Fruit fly (Drosophila melanogaster) whole organism, embryonic: Measurements from ENCODE around the gene Gem4b.

Source experiments
- Atf-2 ChIP-seq: fragments of 200-800 bp; sonication (Bioruptor generic); optimal IDR thresholded peaks from 2 replicates; lab custom pipeline; 2016; ENCODE audit warnings: missing biosample characterization, missing genetic modification characterization
- Atf3 ChIP-seq: fragments of 200-800 bp; sonication (Bioruptor generic); optimal IDR thresholded peaks from 3 replicates; lab custom pipeline; 2016; ENCODE audit warnings: missing biosample characterization, missing genetic modification characterization
- B-H1 ChIP-seq: fragments of 200-800 bp; sonication (Bioruptor generic); IDR thresholded peaks from 3 replicates; pipeline ENCODE4 v1.3.6; 2022; ENCODE audit warnings: missing biosample characterization, missing genetic modification characterization
- Bdp1 ChIP-seq: fragments of 200-800 bp; sonication (Bioruptor generic); optimal IDR thresholded peaks from 3 replicates; lab custom pipeline; 2016; ENCODE audit warnings: missing biosample characterization, missing genetic modification characterization
- Bteb2 ChIP-seq: fragments of 200-800 bp; sonication (Bioruptor generic); optimal IDR thresholded peaks from 2 replicates; lab custom pipeline; 2016; ENCODE audit warnings: missing biosample characterization, missing genetic modification characterization
- CG10147 ChIP-seq: fragments of 200-800 bp; sonication (Bioruptor generic); optimal IDR thresholded peaks from 2 replicates; lab custom pipeline; 2019; ENCODE audit warnings: missing biosample characterization, mild to moderate bottlenecking, missing genetic modification characterization, moderate library complexity
- CG10274 ChIP-seq: fragments of 200-800 bp; sonication (Bioruptor generic); optimal IDR thresholded peaks from 3 replicates; lab custom pipeline; 2017; ENCODE audit warnings: missing biosample characterization, mild to moderate bottlenecking, missing genetic modification characterization
- CG11085 ChIP-seq: fragments of 200-800 bp; sonication (Bioruptor generic); IDR thresholded peaks from 2 replicates; pipeline ENCODE4 v1.3.6; 2022; ENCODE audit warnings: missing biosample characterization, missing genetic modification characterization
- CG12155 ChIP-seq: fragments of 200-800 bp; sonication (Bioruptor generic); optimal IDR thresholded peaks from 3 replicates; lab custom pipeline; 2016; ENCODE audit warnings: missing biosample characterization, missing genetic modification characterization
- CG1602 ChIP-seq: fragments of 200-800 bp; sonication (Bioruptor generic); optimal IDR thresholded peaks from 3 replicates; lab custom pipeline; 2016; ENCODE audit warnings: missing biosample characterization, missing genetic modification characterization
- CG17912 ChIP-seq: fragments of 200-800 bp; sonication (Bioruptor generic); optimal IDR thresholded peaks from 2 replicates; lab custom pipeline; 2018; ENCODE audit warnings: missing biosample characterization, mild to moderate bottlenecking, missing genetic modification characterization
- CG2678 ChIP-seq: fragments of 200-800 bp; sonication (Bioruptor generic); optimal IDR thresholded peaks from 3 replicates; lab custom pipeline; 2019; ENCODE audit warnings: missing biosample characterization, mild to moderate bottlenecking, missing genetic modification characterization, moderate library complexity
- CG30431 ChIP-seq: fragments of 200-800 bp; sonication (Bioruptor generic); optimal IDR thresholded peaks from 2 replicates; lab custom pipeline; 2017; ENCODE audit warnings: missing biosample characterization, missing genetic modification characterization
- CG34376 ChIP-seq: fragments of 200-800 bp; sonication (Bioruptor generic); optimal IDR thresholded peaks from 2 replicates; lab custom pipeline; 2018; ENCODE audit warnings: missing biosample characterization, mild to moderate bottlenecking, missing genetic modification characterization
- CG7556 ChIP-seq: fragments of 200-800 bp; sonication (Bioruptor generic); optimal IDR thresholded peaks from 2 replicates; lab custom pipeline; 2017; ENCODE audit warnings: missing biosample characterization, mild to moderate bottlenecking, missing genetic modification characterization
- CG8290 ChIP-seq, 3 experiments: fragments of 200-800 bp; sonication (Bioruptor generic); optimal IDR thresholded peaks; 2 replicates each; lab custom pipeline; 2016 to 2019; ENCODE audit warnings: missing biosample characterization in 3 of 3, missing genetic modification characterization in 3 of 3, mild to moderate bottlenecking in 2 of 3, moderate library complexity in 1 of 3
- Chrac-16 ChIP-seq: fragments of 200-800 bp; sonication (Bioruptor generic); optimal IDR thresholded peaks from 3 replicates; lab custom pipeline; 2016; ENCODE audit warnings: missing biosample characterization, missing genetic modification characterization
- D19B ChIP-seq: fragments of 200-800 bp; sonication (Bioruptor generic); optimal IDR thresholded peaks from 2 replicates; lab custom pipeline; 2017; ENCODE audit warnings: missing biosample characterization, mild to moderate bottlenecking, missing genetic modification characterization
- Dbx ChIP-seq: fragments of 200-800 bp; sonication (Bioruptor generic); IDR thresholded peaks from 3 replicates; pipeline ENCODE4 v1.3.6; 2022; ENCODE audit warnings: missing biosample characterization, missing genetic modification characterization
- E2f1 ChIP-seq: fragments of 200-800 bp; sonication (Bioruptor generic); IDR thresholded peaks from 2 replicates; pipeline ENCODE4 v1.3.6; 2022; ENCODE audit warnings: missing biosample characterization, missing genetic modification characterization
- ERR ChIP-seq: fragments of 200-800 bp; sonication (Bioruptor generic); optimal IDR thresholded peaks from 2 replicates; lab custom pipeline; 2016; ENCODE audit warnings: missing biosample characterization, missing genetic modification characterization
- Elba2 ChIP-seq: fragments of 200-800 bp; sonication (Bioruptor generic); optimal IDR thresholded peaks from 3 replicates; lab custom pipeline; 2016; ENCODE audit warnings: missing biosample characterization, missing genetic modification characterization
- Gug ChIP-seq: fragments of 200-800 bp; sonication (Bioruptor generic); IDR thresholded peaks from 4 replicates; pipeline ENCODE4 v1.3.6; 2022; ENCODE audit warnings: missing biosample characterization, missing genetic modification characterization
- H15 ChIP-seq: fragments of 200-800 bp; sonication (Bioruptor generic); IDR thresholded peaks from 3 replicates; pipeline ENCODE4 v1.3.6; 2022; ENCODE audit warnings: missing biosample characterization, missing genetic modification characterization
- HLH3B ChIP-seq: fragments of 200-800 bp; sonication (Bioruptor generic); IDR thresholded peaks from 2 replicates; pipeline ENCODE4 v1.3.6; 2022; ENCODE audit warnings: missing biosample characterization, missing genetic modification characterization
- Hand ChIP-seq: fragments of 200-800 bp; sonication (Bioruptor generic); optimal IDR thresholded peaks from 2 replicates; lab custom pipeline; 2017; ENCODE audit warnings: mild to moderate bottlenecking, missing biosample characterization, missing genetic modification reagents, missing genetic modification characterization
- HmgZ ChIP-seq: fragments of 200-800 bp; sonication (Bioruptor generic); optimal IDR thresholded peaks from 2 replicates; lab custom pipeline; 2018; ENCODE audit warnings: missing biosample characterization, mild to moderate bottlenecking, missing genetic modification characterization
- Nf-YB ChIP-seq: fragments of 200-800 bp; sonication (Bioruptor generic); optimal IDR thresholded peaks from 3 replicates; lab custom pipeline; 2019; ENCODE audit warnings: missing biosample characterization, mild to moderate bottlenecking, missing genetic modification characterization, moderate library complexity
- Oli ChIP-seq: fragments of 200-800 bp; sonication (Bioruptor generic); optimal IDR thresholded peaks from 2 replicates; lab custom pipeline; 2018; ENCODE audit warnings: missing biosample characterization, mild to moderate bottlenecking, missing genetic modification characterization, moderate library complexity
- Opbp ChIP-seq: fragments of 200-800 bp; sonication (Bioruptor generic); IDR thresholded peaks from 3 replicates; pipeline ENCODE4 v1.3.6; 2022; ENCODE audit warnings: missing biosample characterization, missing genetic modification characterization; ENCODE audit not compliant: partially characterized antibody
- PHDP ChIP-seq: fragments of 200-800 bp; sonication (Bioruptor generic); optimal IDR thresholded peaks from 3 replicates; lab custom pipeline; 2018; ENCODE audit warnings: missing biosample characterization, mild to moderate bottlenecking, missing genetic modification characterization, moderate library complexity
- Rx ChIP-seq: fragments of 200-800 bp; sonication (Bioruptor generic); IDR thresholded peaks from 2 replicates; pipeline ENCODE4 v1.3.6; 2022; ENCODE audit warnings: missing biosample characterization, missing genetic modification characterization
- Scr ChIP-seq: fragments of 200-800 bp; sonication (Bioruptor generic); IDR thresholded peaks from 2 replicates; pipeline ENCODE4 v1.3.6; 2022; ENCODE audit warnings: missing biosample characterization, missing genetic modification characterization; ENCODE audit not compliant: partially characterized antibody
- Vsx1 ChIP-seq: fragments of 200-800 bp; sonication (Bioruptor generic); optimal IDR thresholded peaks from 2 replicates; lab custom pipeline; 2017; ENCODE audit warnings: missing biosample characterization, mild to moderate bottlenecking, missing genetic modification characterization, missing genetic modification reagents
- Xrp1 ChIP-seq: fragments of 200-800 bp; sonication (Bioruptor generic); IDR thresholded peaks from 2 replicates; pipeline ENCODE4 v1.3.6; 2022; ENCODE audit warnings: missing biosample characterization, missing genetic modification characterization
- disco-r ChIP-seq: fragments of 200-800 bp; sonication (Bioruptor generic); optimal IDR thresholded peaks from 2 replicates; lab custom pipeline; 2016; ENCODE audit warnings: missing biosample characterization, missing genetic modification characterization
- dmrt99B ChIP-seq: fragments of 200-800 bp; sonication (Bioruptor generic); optimal IDR thresholded peaks from 2 replicates; lab custom pipeline; 2018; ENCODE audit warnings: missing biosample characterization, mild to moderate bottlenecking, missing genetic modification characterization, moderate library complexity
- dysf ChIP-seq: fragments of 200-800 bp; sonication (Bioruptor generic); IDR thresholded peaks from 3 replicates; pipeline ENCODE4 v1.3.6; 2022; ENCODE audit warnings: missing biosample characterization, missing genetic modification characterization
- fd64A ChIP-seq: fragments of 200-800 bp; sonication (Bioruptor generic); optimal IDR thresholded peaks from 3 replicates; lab custom pipeline; 2018; ENCODE audit warnings: missing biosample characterization, mild to moderate bottlenecking, missing genetic modification characterization
- ham ChIP-seq: fragments of 200-800 bp; sonication (Bioruptor generic); IDR thresholded peaks from 2 replicates; pipeline ENCODE4 v1.3.6; 2022; ENCODE audit warnings: missing biosample characterization, missing genetic modification characterization
- inv ChIP-seq: fragments of 200-800 bp; sonication (Bioruptor generic); IDR thresholded peaks from 2 replicates; pipeline ENCODE4 v1.3.6; 2022; ENCODE audit warnings: missing biosample characterization, missing genetic modification characterization; ENCODE audit not compliant: partially characterized antibody
- nmo ChIP-seq: fragments of 200-800 bp; sonication (Bioruptor generic); optimal IDR thresholded peaks from 2 replicates; lab custom pipeline; 2018; ENCODE audit warnings: missing biosample characterization, mild to moderate bottlenecking, missing genetic modification characterization, moderate library complexity
- nom ChIP-seq: fragments of 200-800 bp; sonication (Bioruptor generic); optimal IDR thresholded peaks from 2 replicates; lab custom pipeline; 2017; ENCODE audit warnings: missing biosample characterization, missing genetic modification characterization, mild to moderate bottlenecking, moderate library complexity, missing genetic modification reagents
- pnt ChIP-seq: fragments of 200-800 bp; sonication (Bioruptor generic); optimal IDR thresholded peaks from 3 replicates; lab custom pipeline; 2016; ENCODE audit warnings: missing biosample characterization, missing genetic modification characterization
- rib ChIP-seq: fragments of 200-800 bp; sonication (Bioruptor generic); IDR thresholded peaks from 2 replicates; pipeline ENCODE4 v1.3.6; 2022; ENCODE audit warnings: missing biosample characterization, missing genetic modification characterization
- ro ChIP-seq: fragments of 200-800 bp; sonication (Bioruptor generic); IDR thresholded peaks from 2 replicates; pipeline ENCODE4 v1.3.6; 2022; ENCODE audit warnings: missing biosample characterization, missing genetic modification characterization
- scrt ChIP-seq: fragments of 200-800 bp; sonication (Bioruptor generic); optimal IDR thresholded peaks from 2 replicates; lab custom pipeline; 2018; ENCODE audit warnings: missing biosample characterization, mild to moderate bottlenecking, missing genetic modification characterization, moderate library complexity
- sd ChIP-seq: fragments of 200-800 bp; sonication (Bioruptor generic); optimal IDR thresholded peaks from 3 replicates; lab custom pipeline; 2018; ENCODE audit warnings: missing biosample characterization, mild to moderate bottlenecking, missing genetic modification characterization, moderate library complexity
- sob ChIP-seq: fragments of 200-800 bp; sonication (Bioruptor generic); IDR thresholded peaks from 2 replicates; pipeline ENCODE4 v1.3.6; 2022; ENCODE audit warnings: missing biosample characterization, missing genetic modification characterization

Gem4b gene

DNA sequence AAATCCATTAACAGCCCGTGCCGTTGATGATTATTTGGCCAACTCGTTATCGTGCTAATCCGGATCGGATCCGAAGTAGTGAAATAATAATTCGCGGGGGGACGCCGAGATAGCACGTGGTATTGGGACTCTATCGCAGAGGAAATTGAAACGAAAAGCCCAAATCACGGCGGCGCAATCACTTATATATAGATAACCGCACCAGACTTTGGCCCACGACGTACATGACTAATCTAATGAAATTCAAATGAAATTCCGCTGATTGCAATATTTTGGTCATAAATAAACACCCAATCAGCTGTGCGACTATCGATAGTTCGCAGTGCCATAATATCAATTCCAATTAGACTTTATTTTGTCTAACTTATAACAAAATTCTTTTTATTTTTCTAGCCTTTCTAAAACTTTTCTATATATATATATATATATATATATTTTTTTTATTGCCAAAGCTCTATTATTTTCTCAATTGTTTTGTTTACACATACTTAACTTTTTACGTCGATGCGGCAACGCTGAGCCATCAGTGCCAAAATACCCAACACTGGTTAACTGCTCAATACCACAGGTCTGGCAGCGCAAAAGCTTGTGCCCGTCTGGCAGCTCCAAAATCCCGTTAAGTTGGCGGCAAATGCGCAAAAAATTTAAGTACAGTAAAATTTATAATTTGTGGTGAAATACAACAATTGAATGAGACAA is 27.8 kb downstream of the Gem4b start, which contains the start of gene CG6428 (continued):
- no peak for TF ChIP-seq D19B
- peak; percentile 49 for TF ChIP-seq nmo (GFP tag; lab: Kevin White, UChicago)
- peak; percentile 57; the same call in 1 of the 4 replicates for TF ChIP-seq Gug (GFP tag; lab: Robert Waterston, UW)
- peak; percentile 5; the same call in 1 of the 3 replicates for TF ChIP-seq H15 (GFP tag; lab: Robert Waterston, UW)
- no peak for TF ChIP-seq Bteb2 (GFP tag; lab: Kevin White, UChicago)
- 0 out of 3 replicates have a peak, but pooled peaks have one; percentile 57 for TF ChIP-seq Opbp (GFP tag; lab: Robert Waterston, UW)
- TF ChIP-seq dysf (GFP tag; lab: Robert Waterston, UW) = 0 out of 3 replicates have a peak, but pooled peaks have one; percentile 19
- TF ChIP-seq CG10274 = no peak
- no peak for TF ChIP-seq HLH3B (GFP tag; lab: Robert Waterston, UW)
- peak; percentile 93 for TF ChIP-seq sd (tag; lab: Kevin White, UChicago)
- peak; percentile 50 for TF ChIP-seq Xrp1 (GFP tag; lab: Robert Waterston, UW)
- no peak for TF ChIP-seq rib
- no peak for TF ChIP-seq Vsx1 (GFP tag; lab: Kevin White, UChicago)
- TF ChIP-seq CG7556 (GFP tag; lab: Kevin White, UChicago) = peak; percentile 44
- TF ChIP-seq ERR (GFP tag; lab: Kevin White, UChicago) = no peak
- TF ChIP-seq CG10147 (GFP tag; lab: Kevin White, UChicago) = no peak
- TF ChIP-seq Nf-YB (GFP tag; lab: Kevin White, UChicago) = peak; percentile 46
- peak; percentile 4 for TF ChIP-seq dmrt99B (tag; lab: Kevin White, UChicago)
- peak; percentile 28 for TF ChIP-seq Hand (GFP tag; lab: Kevin White, UChicago)
- TF ChIP-seq CG30431 (GFP tag; lab: Kevin White, UChicago) = no peak
- no peak for TF ChIP-seq Atf-2 (GFP tag; lab: Kevin White, UChicago)
- TF ChIP-seq fd64A (GFP tag; lab: Kevin White, UChicago) = no peak
- no peak for TF ChIP-seq Rx (GFP tag; lab: Robert Waterston, UW)
- peak; percentile 11 for TF ChIP-seq HmgZ (tag; lab: Kevin White, UChicago)
- peak; percentile 33; the same call in 1 of the 2 replicates for TF ChIP-seq inv
- TF ChIP-seq B-H1 (GFP tag; lab: Robert Waterston, UW) = no peak
- peak; percentile 33 for TF ChIP-seq Chrac-16
- TF ChIP-seq Dbx (GFP tag; lab: Robert Waterston, UW) = peak; percentile 35; the same call in 2 of the 3 replicates
- TF ChIP-seq disco-r (GFP tag; lab: Kevin White, UChicago) = no peak
- no peak for TF ChIP-seq Oli (tag; lab: Kevin White, UChicago)
- TF ChIP-seq CG2678 (tag; lab: Kevin White, UChicago) = peak; percentile 30
- TF ChIP-seq Elba2 (GFP tag; lab: Kevin White, UChicago) = peak; percentile 12
- no peak for TF ChIP-seq E2f1 (GFP tag; lab: Robert Waterston, UW)
- no peak for TF ChIP-seq Bdp1
- TF ChIP-seq pnt = no peak
- peak; percentile 21 for TF ChIP-seq CG8290 (GFP tag; optimal IDR thresholded peaks at IDR 0.05; lab: Kevin White, UChicago)
- TF ChIP-seq CG8290 (tag; optimal IDR thresholded peaks at IDR 0.05; lab: Kevin White, UChicago) = peak in 1 of 2 experiments; percentile 60
- TF ChIP-seq sob (GFP tag; lab: Robert Waterston, UW) = peak; percentile 67; the same call in 1 of the 2 replicates
- TF ChIP-seq scrt (GFP tag; lab: Kevin White, UChicago) = no peak
- TF ChIP-seq CG34376 = peak; percentile 83
- no peak for TF ChIP-seq CG1602 (GFP tag; lab: Kevin White, UChicago)
- no peak for TF ChIP-seq ham (GFP tag; lab: Robert Waterston, UW)
- TF ChIP-seq CG17912 (GFP tag; lab: Kevin White, UChicago) = no peak
- TF ChIP-seq PHDP = peak; percentile 31
- peak; percentile 68 for TF ChIP-seq Scr (GFP tag; lab: Robert Waterston, UW)
- TF ChIP-seq CG11085 (GFP tag; lab: Robert Waterston, UW) = no peak
- no peak for TF ChIP-seq Atf3
- TF ChIP-seq nom = no peak
- no peak for TF ChIP-seq ro (GFP tag; lab: Robert Waterston, UW)
- TF ChIP-seq CG12155 (GFP tag; lab: Kevin White, UChicago) = peak; percentile 44
